Fruit fly (Drosophila melanogaster): ENCODE results near the gene CG15211.

The CG15211 gene

dm6 chrX:10814113-10814512 lies 41.8 kb downstream of the CG15211 start (continued):
- TF ChIP-seq vvl (GFP tag; IDR thresholded peaks at IDR 0.05) (peak; percentile 34; the same call in 1 of the 2 replicates), otp (GFP tag; IDR thresholded peaks at IDR 0.05) (no peak), btn (GFP tag; optimal IDR thresholded peaks at IDR 0.05) (no peak), ato (GFP tag; IDR thresholded peaks at IDR 0.05; ENCODE audit: partially characterized antibody) (0 out of 2 replicates have a peak, but pooled peaks have one; percentile 37), cad (GFP tag; optimal IDR thresholded peaks at IDR 0.05) (no peak), Max (GFP tag; optimal IDR thresholded peaks at IDR 0.05) (no peak), CG13287 (GFP tag; IDR thresholded peaks at IDR 0.05; ENCODE audit: partially characterized antibody) (no peak; the same call in 1 of the 2 replicates), crp (GFP tag; optimal IDR thresholded peaks at IDR 0.05) (peak in 1 of 2 experiments; percentile 59), CG3726 (GFP tag; IDR thresholded peaks at IDR 0.05) (no peak), ara (GFP tag; IDR thresholded peaks at IDR 0.05) (0 out of 2 replicates have a peak, but pooled peaks have one; percentile 30), cato (GFP tag; optimal IDR thresholded peaks at IDR 0.05; ENCODE audit: borderline replicate concordance) (no peak), Oaz (GFP tag; IDR thresholded peaks at IDR 0.05) (no peak), corto (GFP tag; optimal IDR thresholded peaks at IDR 0.05) (no peak), CG13424 (tag; optimal IDR thresholded peaks at IDR 0.05) (no peak), CG1603 (tag; optimal IDR thresholded peaks at IDR 0.05) (no peak), Xbp1 (GFP tag; optimal IDR thresholded peaks at IDR 0.05) (no peak), Doc3 (GFP tag; IDR thresholded peaks at IDR 0.05; ENCODE audit: partially characterized antibody) (no peak), CG8281 (tag; optimal IDR thresholded peaks at IDR 0.05) (no peak), Eip74EF (GFP tag; optimal IDR thresholded peaks at IDR 0.05) (no peak), CG34224 (GFP tag; IDR thresholded peaks at IDR 0.05; ENCODE audit: partially characterized antibody) (peak; percentile 14; the same call in 1 of the 3 replicates), Dip3 (GFP tag; optimal IDR thresholded peaks at IDR 0.05) (no peak), lola (GFP tag; optimal IDR thresholded peaks at IDR 0.05) (no peak), CG6854 (GFP tag; optimal IDR thresholded peaks at IDR 0.05) (no peak), ro (GFP tag; IDR thresholded peaks at IDR 0.05) (no peak), Hr3 (GFP tag; optimal IDR thresholded peaks at IDR 0.05) (no peak), Mad (GFP tag; optimal IDR thresholded peaks at IDR 0.05) (no peak), CG4360 (GFP tag; IDR thresholded peaks at IDR 0.05) (no peak; the same call in 1 of the 2 replicates), dati (GFP tag; IDR thresholded peaks at IDR 0.05) (no peak), CG12659 (GFP tag; optimal IDR thresholded peaks at IDR 0.05) (no peak), Asciz (GFP tag; optimal IDR thresholded peaks at IDR 0.05) (no peak), CG14014 (GFP tag; IDR thresholded peaks at IDR 0.05) (no peak), CG32532 (GFP tag; IDR thresholded peaks at IDR 0.05) (0 out of 2 replicates have a peak, but pooled peaks have one; percentile 17), Nf-YC (tag; optimal IDR thresholded peaks at IDR 0.05) (no peak), CG9932 (GFP tag; IDR thresholded peaks at IDR 0.05) (no peak), Stat92E (GFP tag; optimal IDR thresholded peaks at IDR 0.05) (no peak), nom (GFP tag; optimal IDR thresholded peaks at IDR 0.05) (no peak), yki (optimal IDR thresholded peaks at IDR 0.05) (peak; percentile 3), CG3995 (GFP tag; optimal IDR thresholded peaks at IDR 0.05) (no peak), Dll (GFP tag; IDR thresholded peaks at IDR 0.05; ENCODE audit: partially characterized antibody) (no peak), chinmo (GFP tag; IDR thresholded peaks at IDR 0.05; ENCODE audit: partially characterized antibody) (peak; percentile 73; the same call in 1 of the 4 replicates), run (tag; optimal IDR thresholded peaks at IDR 0.05) (no peak), Chrac-16 (GFP tag; optimal IDR thresholded peaks at IDR 0.05) (no peak), inv (GFP tag; IDR thresholded peaks at IDR 0.05; ENCODE audit: partially characterized antibody) (no peak), Tbp (GFP tag; optimal IDR thresholded peaks at IDR 0.05) (no peak), CG6175 (GFP tag; IDR thresholded peaks at IDR 0.05) (no peak), gcm2 (GFP tag; optimal IDR thresholded peaks at IDR 0.05) (no peak), tna (GFP tag; IDR thresholded peaks at IDR 0.05; ENCODE audit: partially characterized antibody) (no peak), CG2116 (GFP tag; optimal IDR thresholded peaks at IDR 0.05) (no peak), CG10209 (GFP tag; optimal IDR thresholded peaks at IDR 0.05) (no peak)
